Worm (Caenorhabditis elegans): ENCODE data around the gene srt-31.

ce11 chrV:524058-524457, 51.4 kb downstream of the srt-31 start, which contains the start of gene lipl-3:
- TF ChIP-seq med-1 (GFP tag; optimal IDR thresholded peaks at IDR 0.05; ENCODE audit: insufficient read depth) (no peak), tab-1 (GFP tag; IDR thresholded peaks at IDR 0.05) (no peak), cog-1 (tag; optimal IDR thresholded peaks at IDR 0.05) (no peak), ztf-23 (GFP tag; IDR thresholded peaks at IDR 0.05) (no peak), flt-1 (GFP tag; IDR thresholded peaks at IDR 0.05) (no peak), ztf-29 (GFP tag; IDR thresholded peaks at IDR 0.05) (no peak)
